Fruit fly (Drosophila melanogaster) whole organism, prepupa: ENCODE results near the gene Tet.

Source experiments
- CG3032 ChIP-seq: fragments of 200-800 bp; optimal IDR thresholded peaks from 2 replicates; lab custom pipeline; 2019; ENCODE audit warnings: missing biosample characterization, mild to moderate bottlenecking, missing genetic modification characterization, moderate library complexity
- spab ChIP-seq: fragments of 200-800 bp; sonication (Bioruptor generic); optimal IDR thresholded peaks from 2 replicates; lab custom pipeline; 2017; ENCODE audit warnings: missing biosample characterization, mild to moderate bottlenecking, missing genetic modification characterization, missing genetic modification reagents
- topi ChIP-seq: fragments of 200-800 bp; sonication (Bioruptor generic); optimal IDR thresholded peaks from 3 replicates; lab custom pipeline; 2016; ENCODE audit warnings: missing biosample characterization, missing genetic modification characterization

Gene Tet

dm6 chr3L:2739450-2739849 lies 139.5 kb downstream of the Tet start, which contains the start of gene Acp62F:
Gene Acp62F, plus strand, starts transcription at chr3L:2739750.
- no peak for TF ChIP-seq spab (GFP tag; lab: Kevin White, UChicago)
- TF ChIP-seq CG3032 (tag; lab: Kevin White, UChicago): no peak
- TF ChIP-seq topi (GFP tag; lab: Kevin White, UChicago): no peak
